Fruit fly (Drosophila melanogaster) whole organism, embryonic: ENCODE data around the gene Rlb1.

Experiments used
- Aef1 ChIP-seq: fragments of 200-800 bp; sonication (Bioruptor generic); IDR thresholded peaks from 3 replicates; pipeline ENCODE4 v1.3.6; 2022; ENCODE audit warnings: missing biosample characterization, missing genetic modification characterization
- Asciz ChIP-seq: fragments of 200-800 bp; sonication (Bioruptor generic); optimal IDR thresholded peaks from 2 replicates; lab custom pipeline; 2017; ENCODE audit warnings: missing biosample characterization, mild to moderate bottlenecking, missing genetic modification characterization, missing genetic modification reagents
- BEAF-32 ChIP-seq: fragments of 200-800 bp; sonication (Bioruptor generic); optimal IDR thresholded peaks from 3 replicates; lab custom pipeline; 2017; ENCODE audit warnings: missing biosample characterization, missing genetic modification characterization, mild to moderate bottlenecking, moderate library complexity, missing genetic modification reagents
- Bgb ChIP-seq: fragments of 200-800 bp; sonication (Bioruptor generic); IDR thresholded peaks from 2 replicates; pipeline ENCODE4 v1.3.6; 2022; ENCODE audit warnings: missing biosample characterization, missing genetic modification characterization; ENCODE audit not compliant: partially characterized antibody
- Blimp-1 ChIP-seq: fragments of 200-800 bp; sonication (Bioruptor generic); optimal IDR thresholded peaks from 3 replicates; lab custom pipeline; 2018; ENCODE audit warnings: missing biosample characterization, missing genetic modification characterization, mild to moderate bottlenecking, moderate library complexity, missing genetic modification reagents
- CG12104 ChIP-seq: fragments of 200-800 bp; sonication (Bioruptor generic); optimal IDR thresholded peaks from 3 replicates; lab custom pipeline; 2016; ENCODE audit warnings: missing biosample characterization, missing genetic modification characterization
- CG12744 ChIP-seq: fragments of 200-800 bp; sonication (Bioruptor generic); optimal IDR thresholded peaks from 2 replicates; lab custom pipeline; 2016; ENCODE audit warnings: missing biosample characterization, missing genetic modification characterization
- CG14441 ChIP-seq: fragments of 200-800 bp; sonication (Bioruptor generic); IDR thresholded peaks from 2 replicates; pipeline ENCODE4 v1.3.6; 2022; ENCODE audit warnings: missing biosample characterization, missing genetic modification characterization
- CG1602 ChIP-seq: fragments of 200-800 bp; sonication (Bioruptor generic); optimal IDR thresholded peaks from 3 replicates; lab custom pipeline; 2016; ENCODE audit warnings: missing biosample characterization, missing genetic modification characterization
- CG2199 ChIP-seq: fragments of 200-800 bp; sonication (Bioruptor generic); IDR thresholded peaks from 3 replicates; pipeline ENCODE4 v1.3.6; 2022; ENCODE audit warnings: missing biosample characterization, missing genetic modification characterization
- CG2202 ChIP-seq: fragments of 200-800 bp; sonication (Bioruptor generic); optimal IDR thresholded peaks from 2 replicates; lab custom pipeline; 2018; ENCODE audit warnings: missing biosample characterization, mild to moderate bottlenecking, missing genetic modification characterization
- CG31224 ChIP-seq: fragments of 200-800 bp; sonication (Bioruptor generic); IDR thresholded peaks from 2 replicates; pipeline ENCODE4 v1.3.6; 2022; ENCODE audit warnings: missing biosample characterization, missing genetic modification characterization
- CG31388 ChIP-seq: fragments of 200-800 bp; sonication (Bioruptor generic); optimal IDR thresholded peaks from 2 replicates; lab custom pipeline; 2016; ENCODE audit warnings: missing biosample characterization, missing genetic modification characterization
- CG3838 ChIP-seq: fragments of 200-800 bp; sonication (Bioruptor generic); optimal IDR thresholded peaks from 3 replicates; lab custom pipeline; 2016; ENCODE audit warnings: missing biosample characterization, missing genetic modification characterization
- CG3995 ChIP-seq: fragments of 200-800 bp; sonication (Bioruptor generic); optimal IDR thresholded peaks from 3 replicates; lab custom pipeline; 2016; ENCODE audit warnings: missing biosample characterization, missing genetic modification characterization
- CG4424 ChIP-seq: fragments of 200-800 bp; sonication (Bioruptor generic); optimal IDR thresholded peaks from 3 replicates; lab custom pipeline; 2016; ENCODE audit warnings: missing biosample characterization, missing genetic modification characterization
- CG5180 ChIP-seq: fragments of 200-800 bp; sonication (Bioruptor generic); optimal IDR thresholded peaks from 3 replicates; lab custom pipeline; 2017; ENCODE audit warnings: missing biosample characterization, missing genetic modification characterization, mild to moderate bottlenecking, moderate library complexity, missing genetic modification reagents
- CG5953 ChIP-seq: fragments of 200-800 bp; sonication (Bioruptor generic); IDR thresholded peaks from 2 replicates; pipeline ENCODE4 v1.3.6; 2022; ENCODE audit warnings: missing biosample characterization, missing genetic modification characterization
- CG6272 ChIP-seq: fragments of 200-800 bp; sonication (Bioruptor generic); IDR thresholded peaks from 2 replicates; pipeline ENCODE4 v1.3.6; 2022; ENCODE audit warnings: missing biosample characterization, missing genetic modification characterization
- CG6683 ChIP-seq: fragments of 200-800 bp; sonication (Bioruptor generic); optimal IDR thresholded peaks from 2 replicates; lab custom pipeline; 2017; ENCODE audit warnings: missing biosample characterization, mild to moderate bottlenecking, missing genetic modification characterization, missing genetic modification reagents
- CG8089 ChIP-seq: fragments of 200-800 bp; sonication (Bioruptor generic); optimal IDR thresholded peaks from 3 replicates; lab custom pipeline; 2016; ENCODE audit warnings: missing biosample characterization, missing genetic modification characterization
- CG8290 ChIP-seq, 3 experiments: fragments of 200-800 bp; sonication (Bioruptor generic); optimal IDR thresholded peaks; 2 replicates each; lab custom pipeline; 2016 to 2019; ENCODE audit warnings: missing biosample characterization in 3 of 3, missing genetic modification characterization in 3 of 3, mild to moderate bottlenecking in 2 of 3, moderate library complexity in 1 of 3
- CG9817 ChIP-seq: fragments of 200-800 bp; sonication (Bioruptor generic); optimal IDR thresholded peaks from 2 replicates; lab custom pipeline; 2018; ENCODE audit warnings: missing biosample characterization, mild to moderate bottlenecking, missing genetic modification characterization, moderate library complexity
- CTCF ChIP-seq: fragments of 200-800 bp; sonication (Bioruptor generic); optimal IDR thresholded peaks from 2 replicates; lab custom pipeline; 2017; ENCODE audit warnings: missing biosample characterization, mild to moderate bottlenecking, missing genetic modification characterization, moderate library complexity
- Dfd ChIP-seq, 2 experiments: fragments of >200 bp; optimal IDR thresholded peaks; 2 replicates each; lab custom pipeline; 2017; ENCODE audit warnings: missing biosample characterization in 2 of 2, missing genetic modification characterization in 2 of 2
- Fer1 ChIP-seq: fragments of 200-800 bp; sonication (Bioruptor generic); optimal IDR thresholded peaks from 2 replicates; lab custom pipeline; 2017; ENCODE audit warnings: missing biosample characterization, mild to moderate bottlenecking, missing genetic modification characterization
- H2.0 ChIP-seq: fragments of 200-800 bp; sonication (Bioruptor generic); IDR thresholded peaks from 2 replicates; pipeline ENCODE4 v1.3.6; 2022; ENCODE audit warnings: missing biosample characterization, missing genetic modification characterization
- HLH54F ChIP-seq: fragments of 200-800 bp; sonication (Bioruptor generic); optimal IDR thresholded peaks from 3 replicates; lab custom pipeline; 2016; ENCODE audit warnings: missing biosample characterization, missing genetic modification characterization
- HmgZ ChIP-seq: fragments of 200-800 bp; sonication (Bioruptor generic); optimal IDR thresholded peaks from 2 replicates; lab custom pipeline; 2018; ENCODE audit warnings: missing biosample characterization, mild to moderate bottlenecking, missing genetic modification characterization
- Hmx ChIP-seq: fragments of 200-800 bp; sonication (Bioruptor generic); optimal IDR thresholded peaks from 2 replicates; lab custom pipeline; 2016; ENCODE audit warnings: missing biosample characterization, missing genetic modification characterization
- Mad ChIP-seq: fragments of 200-800 bp; sonication (Bioruptor generic); optimal IDR thresholded peaks from 2 replicates; lab custom pipeline; 2016; ENCODE audit warnings: missing biosample characterization, missing genetic modification characterization
- Mrtf ChIP-seq: fragments of 200-800 bp; sonication (Bioruptor generic); IDR thresholded peaks from 3 replicates; pipeline ENCODE4 v1.3.6; 2022; ENCODE audit warnings: missing biosample characterization, missing genetic modification characterization
- Ravus ChIP-seq: fragments of 200-800 bp; sonication (Bioruptor generic); IDR thresholded peaks from 2 replicates; pipeline ENCODE4 v1.3.6; 2022; ENCODE audit warnings: missing biosample characterization, missing genetic modification characterization
- Trl ChIP-seq, 3 experiments: fragments of >200 bp in 2 of 3; fragments of 200-800 bp in 1 of 3; sonication (Bioruptor generic) in 1 of 3; optimal IDR thresholded peaks; 2 replicates in 1 of 3; 3 replicates in 2 of 3; lab custom pipeline; 2016 to 2017; ENCODE audit warnings: missing biosample characterization in 1 of 3, missing genetic modification characterization in 1 of 3
- ap ChIP-seq: fragments of 200-800 bp; sonication (Bioruptor generic); IDR thresholded peaks from 2 replicates; pipeline ENCODE4 v1.3.6; 2022; ENCODE audit warnings: missing biosample characterization, missing genetic modification characterization
- ash1 ChIP-seq: fragments of 200-800 bp; sonication (Bioruptor generic); optimal IDR thresholded peaks from 2 replicates; lab custom pipeline; 2018; ENCODE audit warnings: missing biosample characterization, mild to moderate bottlenecking, missing genetic modification characterization
- cato ChIP-seq: fragments of 200-800 bp; sonication (Bioruptor generic); optimal IDR thresholded peaks from 2 replicates; lab custom pipeline; 2016; ENCODE audit warnings: missing biosample characterization, missing genetic modification characterization, borderline replicate concordance
- dan ChIP-seq: fragments of 200-800 bp; sonication (Bioruptor generic); IDR thresholded peaks from 2 replicates; pipeline ENCODE4 v1.3.6; 2022; ENCODE audit warnings: missing biosample characterization, missing genetic modification characterization
- hkb ChIP-seq, 2 experiments: fragments of 200-800 bp in 1 of 2; fragments of >200 bp in 1 of 2; sonication (Bioruptor generic) in 1 of 2; IDR thresholded peaks in 1 of 2; optimal IDR thresholded peaks in 1 of 2; 2 replicates each; pipeline versions ENCODE4 v1.3.6 to Lab custom; 2017 to 2022; ENCODE audit warnings: missing biosample characterization in 1 of 2, missing genetic modification characterization in 1 of 2
- insv ChIP-seq, 2 experiments: fragments of 200-800 bp; sonication (Bioruptor generic); optimal IDR thresholded peaks; 3 replicates each; lab custom pipeline; 2016 to 2018; ENCODE audit warnings: missing biosample characterization in 2 of 2, missing genetic modification characterization in 2 of 2
- jing ChIP-seq: fragments of 200-800 bp; sonication (Bioruptor generic); optimal IDR thresholded peaks from 2 replicates; lab custom pipeline; 2018; ENCODE audit warnings: missing biosample characterization, mild to moderate bottlenecking, missing genetic modification characterization
- kah ChIP-seq: fragments of 200-800 bp; sonication (Bioruptor generic); optimal IDR thresholded peaks from 2 replicates; lab custom pipeline; 2018; ENCODE audit warnings: missing biosample characterization, mild to moderate bottlenecking, missing genetic modification characterization
- luna ChIP-seq: fragments of 200-800 bp; sonication (Bioruptor generic); optimal IDR thresholded peaks from 2 replicates; lab custom pipeline; 2016; ENCODE audit warnings: missing biosample characterization, missing genetic modification characterization
- nmo ChIP-seq: fragments of 200-800 bp; sonication (Bioruptor generic); optimal IDR thresholded peaks from 2 replicates; lab custom pipeline; 2018; ENCODE audit warnings: missing biosample characterization, mild to moderate bottlenecking, missing genetic modification characterization, moderate library complexity
- org-1 ChIP-seq: fragments of 200-800 bp; sonication (Bioruptor generic); optimal IDR thresholded peaks from 2 replicates; lab custom pipeline; 2017; ENCODE audit warnings: missing biosample characterization, missing genetic modification characterization
- sisA ChIP-seq: fragments of 200-800 bp; sonication (Bioruptor generic); IDR thresholded peaks from 2 replicates; pipeline ENCODE4 v1.3.6; 2022; ENCODE audit warnings: missing biosample characterization, missing genetic modification characterization
- sna ChIP-seq: fragments of 200-800 bp; sonication (Bioruptor generic); IDR thresholded peaks from 2 replicates; pipeline ENCODE4 v1.3.6; 2022; ENCODE audit warnings: missing biosample characterization, missing genetic modification characterization; ENCODE audit not compliant: partially characterized antibody
- usp ChIP-seq: fragments of >200 bp; optimal IDR thresholded peaks from 2 replicates; lab custom pipeline; 2017; ENCODE audit warnings: missing biosample characterization, missing genetic modification characterization
- zen2 ChIP-seq: fragments of 200-800 bp; sonication (Bioruptor generic); IDR thresholded peaks from 3 replicates; pipeline ENCODE4 v1.3.6; 2022; ENCODE audit warnings: missing biosample characterization, missing genetic modification characterization; ENCODE audit not compliant: partially characterized antibody

The Rlb1 gene

dm6 chr3R:9559413-9560014 lies 46.4 kb downstream of the Rlb1 start, which contains the start of the genes AP-1mu and MBD-like (continued):
- TF ChIP-seq Aef1 (GFP tag; lab: Robert Waterston, UW): peak; percentile 52
- peak; percentile 27 for TF ChIP-seq cato (GFP tag; lab: Kevin White, UChicago)
- TF ChIP-seq Asciz (GFP tag; lab: Kevin White, UChicago): no peak
- peak; percentile 80 for TF ChIP-seq HLH54F (GFP tag; lab: Kevin White, UChicago)
- 0 out of 2 replicates have a peak, but pooled peaks have one; percentile 16 for TF ChIP-seq dan
- TF ChIP-seq CG12744 (GFP tag; lab: Kevin White, UChicago): no peak
- no peak for TF ChIP-seq Dfd (GFP tag; optimal IDR thresholded peaks at IDR 0.05; lab: Kevin White, UChicago)
- TF ChIP-seq CG4424 (GFP tag; lab: Kevin White, UChicago): peak; percentile 70
- no peak for TF ChIP-seq CG5180 (GFP tag; lab: Kevin White, UChicago)
- no peak for TF ChIP-seq ap (GFP tag; lab: Robert Waterston, UW)
- TF ChIP-seq CG31388 (GFP tag; lab: Kevin White, UChicago): peak; percentile 2
- peak; percentile 71 for TF ChIP-seq CG12104 (GFP tag; lab: Kevin White, UChicago)
- 0 out of 2 replicates have a peak, but pooled peaks have one; percentile 38 for TF ChIP-seq sna (GFP tag; lab: Robert Waterston, UW)
- peak; percentile 32 for TF ChIP-seq CG8089
- TF ChIP-seq zen2 (GFP tag; lab: Robert Waterston, UW): no peak
- TF ChIP-seq H2.0 (GFP tag; lab: Robert Waterston, UW): peak; percentile 47; the same call in 1 of the 2 replicates
- peak; percentile 56 for TF ChIP-seq sisA (GFP tag; lab: Robert Waterston, UW)
- no peak for TF ChIP-seq ash1 (GFP tag; lab: Kevin White, UChicago)
- TF ChIP-seq CG31224: peak; percentile 49
- peak; percentile 64 for TF ChIP-seq BEAF-32 (GFP tag; lab: Kevin White, UChicago)
- TF ChIP-seq Trl (optimal IDR thresholded peaks at IDR 0.05; lab: Kevin White, UChicago): no peak
- TF ChIP-seq Trl (GFP tag; optimal IDR thresholded peaks at IDR 0.05; lab: Kevin White, UChicago): peak; percentile 79
- peak; percentile 68 to 97 for TF ChIP-seq insv (GFP tag; optimal IDR thresholded peaks at IDR 0.05; lab: Kevin White, UChicago)
- TF ChIP-seq CG9817 (tag; lab: Kevin White, UChicago): peak; percentile 60
- TF ChIP-seq CG8290 (GFP tag; optimal IDR thresholded peaks at IDR 0.05; lab: Kevin White, UChicago): peak; percentile 58
- no peak for TF ChIP-seq CG8290 (tag; optimal IDR thresholded peaks at IDR 0.05; lab: Kevin White, UChicago)
- TF ChIP-seq CG2199 (GFP tag; lab: Robert Waterston, UW): no peak
- no peak for TF ChIP-seq CG5953 (GFP tag; lab: Robert Waterston, UW)
- no peak for TF ChIP-seq usp (GFP tag; lab: Kevin White, UChicago)
- no peak for TF ChIP-seq Ravus (GFP tag; lab: Robert Waterston, UW)
- TF ChIP-seq CG6683 (GFP tag; lab: Kevin White, UChicago): no peak
- peak; percentile 27 for TF ChIP-seq Hmx
- no peak for TF ChIP-seq jing (GFP tag; lab: Kevin White, UChicago)
- TF ChIP-seq Mrtf (GFP tag; lab: Robert Waterston, UW): peak; percentile 14; the same call in 1 of the 3 replicates
- TF ChIP-seq Blimp-1 (GFP tag; lab: Kevin White, UChicago): peak; percentile 0
- peak; percentile 61; the same call in 1 of the 2 replicates for TF ChIP-seq CG6272 (GFP tag; lab: Robert Waterston, UW)
- no peak for TF ChIP-seq org-1
- no peak for TF ChIP-seq CG3838 (GFP tag; lab: Kevin White, UChicago)
- peak; percentile 37 for TF ChIP-seq CG2202 (tag; lab: Kevin White, UChicago)
- TF ChIP-seq nmo: peak; percentile 74
- peak; percentile 73 for TF ChIP-seq CG1602 (GFP tag; lab: Kevin White, UChicago)
- no peak for TF ChIP-seq kah (GFP tag; lab: Kevin White, UChicago)
- peak; percentile 88 for TF ChIP-seq hkb (optimal IDR thresholded peaks at IDR 0.05; lab: Kevin White, UChicago)
- 0 out of 2 replicates have a peak, but pooled peaks have one; percentile 42 for TF ChIP-seq hkb (GFP tag; IDR thresholded peaks at IDR 0.05; lab: Robert Waterston, UW)
- peak; percentile 50 for TF ChIP-seq CG14441
- TF ChIP-seq CG3995: peak; percentile 51
- TF ChIP-seq Bgb: no peak
- peak; percentile 1 for TF ChIP-seq Fer1
- TF ChIP-seq CTCF (GFP tag; lab: Kevin White, UChicago): no peak
- peak; percentile 80 for TF ChIP-seq HmgZ (tag; lab: Kevin White, UChicago)
- TF ChIP-seq Mad (GFP tag; lab: Kevin White, UChicago): peak; percentile 72
- peak; percentile 57 for TF ChIP-seq luna (GFP tag; lab: Kevin White, UChicago)
